Worm (Caenorhabditis elegans): ENCODE results near the gene C01G5.4.

Gene C01G5.4

DNA sequence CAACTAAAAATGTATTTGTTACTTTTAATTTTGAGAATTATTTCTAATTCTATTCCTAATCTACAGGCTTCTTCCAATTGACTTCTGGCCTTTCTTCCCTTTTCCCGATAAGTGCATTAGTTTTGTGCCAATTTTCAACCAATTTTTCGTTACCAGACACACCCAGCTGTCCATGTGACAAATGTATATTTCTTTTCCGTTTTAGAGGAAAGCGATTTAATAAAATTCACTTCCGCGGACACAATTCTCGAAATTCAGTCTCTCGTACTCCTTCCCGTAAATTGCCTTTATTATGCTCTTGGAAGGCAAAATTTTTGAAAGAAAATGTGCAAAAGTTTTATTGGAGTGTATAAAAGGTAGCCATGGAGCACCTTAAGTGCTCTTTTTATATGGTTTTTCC lies 11.4 kb downstream of the C01G5.4 start:
- TF ChIP-seq tab-1 (GFP tag; IDR thresholded peaks at IDR 0.05) (no peak), klf-2 (GFP tag; conservative IDR thresholded peaks at IDR 0.05) (no peak), med-1 (GFP tag; optimal IDR thresholded peaks at IDR 0.05; ENCODE audit: insufficient read depth) (no peak), cog-1 (tag; optimal IDR thresholded peaks at IDR 0.05) (no peak), flt-1 (GFP tag; IDR thresholded peaks at IDR 0.05) (no peak), ztf-23 (GFP tag; IDR thresholded peaks at IDR 0.05) (no peak), ztf-29 (GFP tag; IDR thresholded peaks at IDR 0.05) (no peak), T22C8.4 (GFP tag; IDR thresholded peaks at IDR 0.05) (no peak), ref-1 (GFP tag; conservative IDR thresholded peaks at IDR 0.05) (no peak)

- TF ChIP-seq ref-1 (GFP tag; conservative IDR thresholded peaks at IDR 0.05) = no peak
- TF ChIP-seq cog-1 (tag; optimal IDR thresholded peaks at IDR 0.05) = no peak
- TF ChIP-seq tab-1 (GFP tag; IDR thresholded peaks at IDR 0.05) = no peak
- TF ChIP-seq med-1 (GFP tag; optimal IDR thresholded peaks at IDR 0.05; ENCODE audit: insufficient read depth) = no peak
- no peak for TF ChIP-seq flt-1 (GFP tag; IDR thresholded peaks at IDR 0.05)
These were observed 15.8 kb downstream of the C01G5.4 start for ce11 chrIV:6547397-6547796.

DNA sequence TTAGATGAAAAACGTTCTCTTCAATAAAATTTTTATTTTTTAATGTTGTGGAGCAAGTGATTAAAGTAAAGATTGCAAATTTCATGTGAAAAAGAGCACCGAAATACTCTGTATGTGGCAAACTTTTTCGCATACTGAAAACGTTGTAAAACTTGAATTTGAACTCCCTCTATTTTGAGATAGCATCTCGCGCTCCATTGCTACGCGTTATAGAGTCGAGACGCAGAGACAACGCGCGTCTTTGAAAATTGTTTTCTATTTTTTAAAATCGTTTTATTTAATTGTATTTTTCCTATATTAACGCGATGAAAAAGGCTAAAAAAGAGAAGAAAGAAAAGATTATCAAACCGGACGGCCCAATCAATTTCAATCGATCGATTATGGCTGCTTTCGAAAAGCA lies 17.1 kb downstream of the C01G5.4 start, which contains the start of gene fan-1:
fan-1 (plus strand) TSS at position 78 of the 400 bp plus-strand sequence.
- TF ChIP-seq ztf-23 (GFP tag; IDR thresholded peaks at IDR 0.05) = 0 out of 2 replicates have a peak, but pooled peaks have one; percentile 40
- TF ChIP-seq klf-2 (GFP tag; conservative IDR thresholded peaks at IDR 0.05) = no peak

ce11 chrIV:6552036-6552435 lies 20.5 kb downstream of the C01G5.4 start:
- TF ChIP-seq flt-1 (GFP tag; IDR thresholded peaks at IDR 0.05) (no peak), med-1 (GFP tag; optimal IDR thresholded peaks at IDR 0.05; ENCODE audit: insufficient read depth) (no peak), ztf-23 (GFP tag; IDR thresholded peaks at IDR 0.05) (no peak), cog-1 (tag; optimal IDR thresholded peaks at IDR 0.05) (no peak), ztf-29 (GFP tag; IDR thresholded peaks at IDR 0.05) (no peak), klf-2 (GFP tag; conservative IDR thresholded peaks at IDR 0.05) (no peak), ref-1 (GFP tag; conservative IDR thresholded peaks at IDR 0.05) (no peak), T22C8.4 (GFP tag; IDR thresholded peaks at IDR 0.05) (no peak), tab-1 (GFP tag; IDR thresholded peaks at IDR 0.05) (no peak)

ce11 chrIV:6554865-6555264 lies 23.3 kb downstream of the C01G5.4 start:
- TF ChIP-seq tab-1 (GFP tag; IDR thresholded peaks at IDR 0.05) (no peak), klf-2 (GFP tag; conservative IDR thresholded peaks at IDR 0.05) (no peak), flt-1 (GFP tag; IDR thresholded peaks at IDR 0.05) (no peak), ref-1 (GFP tag; conservative IDR thresholded peaks at IDR 0.05) (no peak), ztf-23 (GFP tag; IDR thresholded peaks at IDR 0.05) (no peak), cog-1 (tag; optimal IDR thresholded peaks at IDR 0.05) (no peak), T22C8.4 (GFP tag; IDR thresholded peaks at IDR 0.05) (no peak), ztf-29 (GFP tag; IDR thresholded peaks at IDR 0.05) (no peak), med-1 (GFP tag; optimal IDR thresholded peaks at IDR 0.05; ENCODE audit: insufficient read depth) (no peak)

DNA sequence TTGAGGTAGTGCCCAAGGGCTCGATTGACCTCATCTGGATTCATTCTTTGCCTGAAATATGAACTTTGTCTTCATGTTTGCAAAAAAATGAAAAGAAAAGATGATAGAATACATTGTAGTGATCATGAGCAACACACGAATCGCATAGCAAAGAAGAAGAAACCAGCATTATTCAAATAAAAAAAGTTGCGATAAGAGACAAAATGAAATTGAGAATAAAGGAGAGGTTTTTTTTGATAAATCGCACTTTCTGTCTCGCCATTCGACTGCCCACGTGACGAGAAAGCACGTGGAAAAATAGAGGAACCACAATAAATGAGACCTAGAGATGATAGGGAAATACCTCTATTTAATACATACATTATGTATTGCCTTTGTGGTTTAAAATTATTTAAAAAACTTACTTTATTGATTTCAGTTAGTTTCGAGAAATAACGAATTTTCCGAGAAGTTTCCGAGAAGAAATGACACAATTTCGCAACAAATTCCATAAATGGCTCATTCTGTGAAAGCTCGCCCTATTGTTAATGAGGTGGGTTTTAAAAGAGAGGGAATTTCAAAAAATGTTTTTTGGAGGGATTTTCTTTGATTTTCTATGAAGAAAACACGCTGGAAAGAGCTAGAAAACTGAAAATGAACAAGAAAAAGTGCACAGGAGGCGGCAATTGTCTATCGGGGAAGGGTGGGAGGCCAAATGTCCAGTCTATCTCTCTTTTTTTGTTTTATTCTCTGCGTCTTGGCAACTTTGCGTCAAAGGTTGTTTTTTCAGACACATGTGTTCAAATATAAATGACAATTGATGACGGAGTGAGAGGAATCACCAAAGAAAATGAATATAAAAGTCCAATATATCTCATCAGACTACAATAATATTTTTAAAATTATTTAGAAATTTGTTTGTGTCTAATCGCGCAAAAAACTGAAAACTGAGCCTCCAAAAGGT lies 24.1 kb downstream of the C01G5.4 start, which contains the start of gene paqr-1:
paqr-1 (minus strand) TSS at position 51 of the 943 bp plus-strand sequence.
- TF ChIP-seq ztf-23 (GFP tag; IDR thresholded peaks at IDR 0.05) = no peak
- TF ChIP-seq ref-1 (GFP tag; conservative IDR thresholded peaks at IDR 0.05) = no peak
- no peak for TF ChIP-seq ztf-29 (GFP tag; IDR thresholded peaks at IDR 0.05)
- TF ChIP-seq klf-2 (GFP tag; conservative IDR thresholded peaks at IDR 0.05) = no peak
- TF ChIP-seq cog-1 (tag; optimal IDR thresholded peaks at IDR 0.05) = no peak
- no peak for TF ChIP-seq flt-1 (GFP tag; IDR thresholded peaks at IDR 0.05)
- TF ChIP-seq med-1 (GFP tag; optimal IDR thresholded peaks at IDR 0.05; ENCODE audit: insufficient read depth) = no peak
- TF ChIP-seq tab-1 (GFP tag; IDR thresholded peaks at IDR 0.05) = no peak
- no peak for TF ChIP-seq T22C8.4 (GFP tag; IDR thresholded peaks at IDR 0.05)

DNA sequence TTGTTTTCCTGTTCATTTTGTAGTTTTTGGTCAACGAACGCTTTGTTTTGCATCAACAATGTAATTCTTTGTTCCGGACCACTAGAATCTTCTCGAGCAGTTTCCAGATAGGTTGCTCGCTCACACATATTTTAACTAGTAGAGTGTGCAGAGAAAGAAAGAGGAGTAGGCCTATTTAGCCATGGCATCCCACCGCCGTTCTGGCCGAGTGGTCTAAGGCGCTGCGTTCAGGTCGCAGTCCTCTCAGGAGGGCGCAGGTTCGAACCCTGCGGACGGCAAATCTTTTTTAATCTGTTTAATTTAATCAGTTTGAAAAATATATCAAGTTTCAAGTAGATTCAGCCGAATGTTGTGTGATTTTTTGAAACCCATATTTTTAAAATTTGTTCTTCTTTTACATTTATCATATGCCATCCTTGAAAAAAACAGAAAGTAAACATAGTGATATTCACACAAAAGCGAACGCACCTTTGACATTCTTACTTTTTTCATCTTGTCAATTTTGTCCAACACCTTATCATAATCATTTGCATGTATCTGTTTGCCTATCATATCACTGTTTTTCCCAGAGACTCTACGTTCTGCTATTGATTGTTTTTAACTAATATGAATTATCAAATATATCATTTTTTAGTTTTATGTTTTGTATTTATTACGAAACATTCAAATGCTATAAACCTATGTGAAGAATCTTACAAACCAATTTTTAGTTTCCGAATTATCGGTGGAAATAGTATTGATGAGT lies 25.2 kb downstream of the C01G5.4 start, which contains the start of gene try-3:
try-3 (plus strand) TSS at position 532 of the 745 bp plus-strand sequence.
- peak; percentile 43 for TF ChIP-seq med-1 (GFP tag; optimal IDR thresholded peaks at IDR 0.05; ENCODE audit: insufficient read depth)
- 0 out of 2 replicates have a peak, but pooled peaks have one; percentile 46 for TF ChIP-seq ztf-29 (GFP tag; IDR thresholded peaks at IDR 0.05)
- peak; percentile 85 for TF ChIP-seq tab-1 (GFP tag; IDR thresholded peaks at IDR 0.05)
- peak; percentile 46; the same call in 1 of the 2 replicates for TF ChIP-seq T22C8.4 (GFP tag; IDR thresholded peaks at IDR 0.05)
- peak; percentile 71; the same call in 1 of the 2 replicates for TF ChIP-seq ref-1 (GFP tag; conservative IDR thresholded peaks at IDR 0.05)
- peak; percentile 84 for TF ChIP-seq ztf-23 (GFP tag; IDR thresholded peaks at IDR 0.05)
- peak; percentile 92 for TF ChIP-seq flt-1 (GFP tag; IDR thresholded peaks at IDR 0.05)
- TF ChIP-seq cog-1 (tag; optimal IDR thresholded peaks at IDR 0.05) = peak; percentile 56
- 0 out of 2 replicates have a peak, but pooled peaks have one; percentile 59 for TF ChIP-seq klf-2 (GFP tag; conservative IDR thresholded peaks at IDR 0.05)

- TF ChIP-seq T22C8.4 (GFP tag; IDR thresholded peaks at IDR 0.05) (no peak), cog-1 (tag; optimal IDR thresholded peaks at IDR 0.05) (no peak), ref-1 (GFP tag; conservative IDR thresholded peaks at IDR 0.05) (no peak), med-1 (GFP tag; optimal IDR thresholded peaks at IDR 0.05; ENCODE audit: insufficient read depth) (no peak), flt-1 (GFP tag; IDR thresholded peaks at IDR 0.05) (no peak), tab-1 (GFP tag; IDR thresholded peaks at IDR 0.05) (no peak), ztf-23 (GFP tag; IDR thresholded peaks at IDR 0.05) (no peak), klf-2 (GFP tag; conservative IDR thresholded peaks at IDR 0.05) (no peak), ztf-29 (GFP tag; IDR thresholded peaks at IDR 0.05) (no peak)
These were observed 28.9 kb downstream of the C01G5.4 start, which contains the start of gene best-9 for ce11 chrIV:6560434-6560833. TSS of gene best-9 (plus strand) at chrIV:6560734.

DNA sequence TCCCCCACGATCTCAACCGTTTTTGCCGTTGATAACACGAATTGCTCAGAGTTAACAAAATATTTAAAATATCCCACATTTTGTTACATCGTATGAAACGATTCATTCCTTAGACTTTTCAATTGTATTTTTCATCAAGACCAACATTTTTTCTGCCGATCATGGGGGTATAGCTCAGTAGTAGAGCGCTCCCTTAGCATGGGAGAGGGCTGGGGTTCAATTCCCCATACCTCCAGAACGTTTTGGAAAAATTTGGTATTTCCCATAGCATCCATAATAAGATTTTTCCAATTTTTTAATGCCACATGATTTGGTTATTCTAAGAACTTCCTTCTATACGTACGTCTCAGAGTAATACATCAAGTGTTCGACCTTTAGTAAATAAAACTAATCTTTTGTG lies 30.5 kb downstream of the C01G5.4 start:
- no peak for TF ChIP-seq tab-1 (GFP tag; IDR thresholded peaks at IDR 0.05)

Data from whole organism, midembryonic.